Fruit fly (Drosophila melanogaster) whole organism: ENCODE measurements around the gene Uggt.

Experiments used
- Dll ChIP-seq: fragments of >200 bp; optimal IDR thresholded peaks from 2 replicates; lab custom pipeline; 2017
- psq ChIP-seq: fragments of >200 bp; optimal IDR thresholded peaks from 2 replicates; lab custom pipeline; 2017
- usp ChIP-seq: fragments of >200 bp; optimal IDR thresholded peaks from 2 replicates; lab custom pipeline; 2017; ENCODE audit warnings: missing biosample characterization, missing genetic modification characterization, mixed read lengths

dm6 chr3L:18840370-18841007 is 32.1 kb upstream of the Uggt start:
- TF ChIP-seq Dll (lab: Kevin White, UChicago) (no peak), psq (lab: Kevin White, UChicago) (no peak), usp (no peak)
